Fruit fly (Drosophila melanogaster): ENCODE measurements around the gene GstT3.

Gene GstT3

DNA sequence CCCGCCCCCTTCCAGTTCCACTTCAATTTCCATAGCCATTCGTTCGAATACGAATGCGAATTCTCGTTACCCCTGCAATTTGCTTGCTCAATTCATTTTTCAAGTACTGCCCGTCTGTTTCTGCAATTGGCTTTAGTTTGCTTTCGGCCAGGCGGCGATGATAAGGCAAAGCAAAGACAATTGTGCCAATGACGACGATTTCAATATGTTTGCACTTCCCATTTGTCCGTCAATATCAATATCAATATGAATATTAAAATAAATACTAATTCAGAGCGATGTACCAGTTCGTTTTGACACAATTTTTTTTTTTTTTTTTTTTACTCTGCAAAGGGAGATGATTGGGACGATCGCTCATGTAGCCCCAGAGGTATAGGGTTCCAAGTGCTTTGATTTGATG lies 38.6 kb downstream of the GstT3 start (continued):
- no peak for TF ChIP-seq CG1621 (tag; optimal IDR thresholded peaks at IDR 0.05)
- TF ChIP-seq CG34406 (GFP tag; optimal IDR thresholded peaks at IDR 0.05) = peak; percentile 35
- no peak for TF ChIP-seq CG11902 (GFP tag; optimal IDR thresholded peaks at IDR 0.05)
- TF ChIP-seq CG8119 (GFP tag; IDR thresholded peaks at IDR 0.05) = no peak
- TF ChIP-seq ss (GFP tag; optimal IDR thresholded peaks at IDR 0.05) = no peak
- TF ChIP-seq Hr38 (GFP tag; optimal IDR thresholded peaks at IDR 0.05) = no peak
- TF ChIP-seq CG8632 (GFP tag; optimal IDR thresholded peaks at IDR 0.05) = peak; percentile 27
- no peak for TF ChIP-seq fd59A (GFP tag; optimal IDR thresholded peaks at IDR 0.05)
- no peak for TF ChIP-seq Ets96B (tag; optimal IDR thresholded peaks at IDR 0.05)
- TF ChIP-seq vri (GFP tag; optimal IDR thresholded peaks at IDR 0.05) = peak; percentile 37
- no peak for TF ChIP-seq Sox14 (GFP tag; optimal IDR thresholded peaks at IDR 0.05)
- TF ChIP-seq CG3919 (GFP tag; optimal IDR thresholded peaks at IDR 0.05) = no peak
- no peak for TF ChIP-seq Hr39 (GFP tag; optimal IDR thresholded peaks at IDR 0.05)
- TF ChIP-seq topi (GFP tag; optimal IDR thresholded peaks at IDR 0.05) = no peak
- no peak for TF ChIP-seq achi (GFP tag; optimal IDR thresholded peaks at IDR 0.05)
- TF ChIP-seq Sox102F (GFP tag; optimal IDR thresholded peaks at IDR 0.05) = peak; percentile 19
- TF ChIP-seq net (GFP tag; optimal IDR thresholded peaks at IDR 0.05) = no peak
- no peak for TF ChIP-seq Sox15 (GFP tag; optimal IDR thresholded peaks at IDR 0.05)
- TF ChIP-seq Blimp-1 (GFP tag; optimal IDR thresholded peaks at IDR 0.05) = no peak
- TF ChIP-seq CG6163 (GFP tag; IDR thresholded peaks at IDR 0.05) = 0 out of 3 replicates have a peak, but pooled peaks have one; percentile 20
- no peak for TF ChIP-seq dac (GFP tag; optimal IDR thresholded peaks at IDR 0.05)
- no peak for TF ChIP-seq Eip75B (GFP tag; optimal IDR thresholded peaks at IDR 0.05)
- TF ChIP-seq esn (GFP tag; optimal IDR thresholded peaks at IDR 0.05) = peak; percentile 48

DNA sequence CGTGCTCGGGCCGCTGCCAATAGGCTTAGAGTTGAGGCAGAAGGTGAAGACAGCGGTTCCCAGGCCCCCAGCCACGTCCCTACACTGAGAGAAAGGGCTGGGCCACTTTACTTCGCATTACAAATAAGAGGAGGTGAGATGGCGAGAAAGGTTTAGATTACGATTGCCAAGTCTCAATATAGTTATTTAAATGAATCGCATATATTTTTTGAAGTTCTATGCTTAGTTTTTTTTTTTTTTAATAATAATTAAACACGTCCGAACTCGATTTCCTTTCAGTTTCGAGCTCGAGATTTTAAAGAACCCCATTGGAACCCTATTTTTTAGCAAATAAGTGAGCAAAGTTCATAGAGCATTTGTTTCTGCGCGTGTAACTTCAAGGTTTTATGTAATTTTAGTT lies 40.5 kb downstream of the GstT3 start:
- TF ChIP-seq acj6 (GFP tag; optimal IDR thresholded peaks at IDR 0.05) (peak; percentile 65), Gug (GFP tag; IDR thresholded peaks at IDR 0.05) (peak; percentile 38; the same call in 1 of the 2 replicates), CG16779 (tag; optimal IDR thresholded peaks at IDR 0.05) (no peak), fd85E (GFP tag; optimal IDR thresholded peaks at IDR 0.05) (no peak), Sox102F (GFP tag; optimal IDR thresholded peaks at IDR 0.05) (peak; percentile 47), salr (GFP tag; optimal IDR thresholded peaks at IDR 0.05) (peak in 1 of 2 experiments; percentile 31), CG8319 (GFP tag; optimal IDR thresholded peaks at IDR 0.05) (peak; percentile 57), dsx (GFP tag; optimal IDR thresholded peaks at IDR 0.05; ENCODE audit: poor library complexity, severe bottlenecking) (no peak), dac (GFP tag; optimal IDR thresholded peaks at IDR 0.05) (peak; percentile 14), Sox15 (GFP tag; optimal IDR thresholded peaks at IDR 0.05) (peak; percentile 36), eg (GFP tag; IDR thresholded peaks at IDR 0.05) (peak; percentile 41; the same call in 1 of the 3 replicates), Blimp-1 (GFP tag; optimal IDR thresholded peaks at IDR 0.05) (no peak), cyc (GFP tag; optimal IDR thresholded peaks at IDR 0.05) (peak; percentile 29), Met (GFP tag; optimal IDR thresholded peaks at IDR 0.05) (peak; percentile 31), CG6808 (GFP tag; optimal IDR thresholded peaks at IDR 0.05) (peak; percentile 20), CG10631 (GFP tag; optimal IDR thresholded peaks at IDR 0.05) (peak; percentile 50), CG34406 (GFP tag; optimal IDR thresholded peaks at IDR 0.05) (peak; percentile 63), fd59A (GFP tag; optimal IDR thresholded peaks at IDR 0.05) (no peak), spab (GFP tag; optimal IDR thresholded peaks at IDR 0.05) (peak; percentile 33), Hr4 (GFP tag; optimal IDR thresholded peaks at IDR 0.05) (peak; percentile 48), CG31627 (GFP tag; optimal IDR thresholded peaks at IDR 0.05) (peak; percentile 48), CG1621 (tag; optimal IDR thresholded peaks at IDR 0.05) (no peak), pdm3 (GFP tag; optimal IDR thresholded peaks at IDR 0.05) (peak; percentile 61), CG15336 (GFP tag; IDR thresholded peaks at IDR 0.05) (no peak; the same call in 1 of the 2 replicates), CG4318 (GFP tag; optimal IDR thresholded peaks at IDR 0.05) (peak; percentile 17), CG7368 (GFP tag; optimal IDR thresholded peaks at IDR 0.05) (peak; percentile 17), net (GFP tag; optimal IDR thresholded peaks at IDR 0.05) (peak; percentile 34), CG6276 (GFP tag; optimal IDR thresholded peaks at IDR 0.05) (peak; percentile 28), Hr39 (GFP tag; optimal IDR thresholded peaks at IDR 0.05) (peak; percentile 57), Eip75B (GFP tag; optimal IDR thresholded peaks at IDR 0.05) (peak; percentile 51), CG11294 (GFP tag; IDR thresholded peaks at IDR 0.05) (no peak), CG6854 (GFP tag; optimal IDR thresholded peaks at IDR 0.05) (no peak), CG3032 (tag; optimal IDR thresholded peaks at IDR 0.05) (peak; percentile 33), CG8119 (GFP tag; IDR thresholded peaks at IDR 0.05) (peak; percentile 55; the same call in 1 of the 3 replicates), esn (GFP tag; optimal IDR thresholded peaks at IDR 0.05) (peak; percentile 61), vri (GFP tag; optimal IDR thresholded peaks at IDR 0.05) (no peak), Smox (GFP tag; optimal IDR thresholded peaks at IDR 0.05) (peak; percentile 47), fkh (GFP tag; optimal IDR thresholded peaks at IDR 0.05) (no peak), svp (GFP tag) (peak; percentile 81)
